ENCODE assay signal across 7 worm cellular contexts in the genomic region with DNA sequence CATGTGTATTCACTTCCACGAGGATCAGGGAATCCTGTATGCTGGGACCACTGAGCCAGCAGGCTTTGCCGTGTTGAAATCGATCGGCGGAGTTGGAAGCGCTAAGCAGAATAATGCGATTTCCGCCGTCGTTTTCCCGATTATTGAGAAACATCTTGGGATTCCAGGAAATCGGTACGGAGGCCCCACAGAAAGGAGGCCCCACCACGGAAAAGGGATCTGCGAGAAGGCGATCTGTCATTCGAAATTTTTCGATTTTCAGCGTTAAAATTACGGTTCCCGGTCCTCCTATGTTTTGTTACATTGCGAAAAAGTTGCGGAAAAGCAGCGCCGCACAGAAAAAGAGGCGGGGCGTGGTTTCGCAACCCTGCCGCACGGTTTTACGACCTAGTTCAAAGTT.
A peak's percentile ranks its signal among the peaks of the same experiment; 100 is the strongest.
TF ChIP-seq lines count a peak whose summit lies in the region.

No protein-coding gene starts in this region.

TF ChIP-seq in whole organism, L1 larva, 84 proteins besides CTCF, POLR2A, EP300 and RAD21:
- peak; percentile 29 for TF ChIP-seq nhr-85 (tag; lab: Kevin White, UChicago)
- TF ChIP-seq alr-1 (tag; optimal IDR thresholded peaks at IDR 0.05; lab: Kevin White, UChicago; ENCODE audit: borderline replicate concordance) = no peak

TF ChIP-seq in whole organism, L4 larva, 104 proteins besides CTCF, POLR2A, EP300 and RAD21:
- TF ChIP-seq mes-2 (tag; optimal IDR thresholded peaks at IDR 0.05; lab: Kevin White, UChicago; ENCODE audit: poor library complexity, severe bottlenecking) (peak; percentile 47), dmd-6 (GFP tag; IDR thresholded peaks at IDR 0.05; lab: Robert Waterston, UW) (0 out of 2 replicates have a peak, but pooled peaks have one; percentile 5), ceh-62 (tag; optimal IDR thresholded peaks at IDR 0.05; lab: Kevin White, UChicago) (no peak), set-16 (GFP tag; IDR thresholded peaks at IDR 0.05; lab: Robert Waterston, UW) (0 out of 2 replicates have a peak, but pooled peaks have one; percentile 19), F37D6.2 (tag; optimal IDR thresholded peaks at IDR 0.05; lab: Kevin White, UChicago) (no peak), vab-7 (GFP tag; IDR thresholded peaks at IDR 0.05; lab: Robert Waterston, UW) (0 out of 2 replicates have a peak, but pooled peaks have one; percentile 16)

TF ChIP-seq in whole organism, early embryonic, 17 proteins besides CTCF, POLR2A, EP300 and RAD21 (continues in another document):
- TF ChIP-seq ets-7 (tag; optimal IDR thresholded peaks at IDR 0.05; lab: Kevin White, UChicago) = peak; percentile 25
- TF ChIP-seq aly-1 (tag; optimal IDR thresholded peaks at IDR 0.05; lab: Kevin White, UChicago) = no peak
- TF ChIP-seq tbx-11 (GFP tag; IDR thresholded peaks at IDR 0.05; lab: Robert Waterston, UW) = 0 out of 2 replicates have a peak, but pooled peaks have one; percentile 30
- TF ChIP-seq F13C5.2 (tag; optimal IDR thresholded peaks at IDR 0.05; lab: Kevin White, UChicago) = no peak
- no peak for TF ChIP-seq tbx-37 (GFP tag; conservative IDR thresholded peaks at IDR 0.05; lab: Robert Waterston, UW)
- peak; percentile 33; the same call in 1 of the 2 replicates for TF ChIP-seq flt-1 (GFP tag; IDR thresholded peaks at IDR 0.05; lab: Robert Waterston, UW)
- no peak for TF ChIP-seq B0310.2 (tag; optimal IDR thresholded peaks at IDR 0.05; lab: Kevin White, UChicago)
- TF ChIP-seq tra-4 (tag; optimal IDR thresholded peaks at IDR 0.05; lab: Kevin White, UChicago) = no peak
- TF ChIP-seq hnd-1 (tag; optimal IDR thresholded peaks at IDR 0.05; lab: Kevin White, UChicago) = no peak
- TF ChIP-seq ceh-36 (tag; optimal IDR thresholded peaks at IDR 0.05; lab: Kevin White, UChicago) = no peak
- no peak for TF ChIP-seq ama-1 (optimal IDR thresholded peaks at IDR 0.05; lab: Kevin White, UChicago)
- peak; percentile 70 for TF ChIP-seq pes-1 (GFP tag; IDR thresholded peaks at IDR 0.05; lab: Robert Waterston, UW)
- 0 out of 2 replicates have a peak, but pooled peaks have one; percentile 60 for TF ChIP-seq sea-1 (GFP tag; conservative IDR thresholded peaks at IDR 0.05; lab: Robert Waterston, UW)
- no peak for TF ChIP-seq ceh-13 (GFP tag; optimal IDR thresholded peaks at IDR 0.05; lab: Kevin White, UChicago)
- TF ChIP-seq hmg-4 (GFP tag; optimal IDR thresholded peaks at IDR 0.05; lab: Kevin White, UChicago) = no peak

TF ChIP-seq in whole organism, late embryonic, 69 proteins besides CTCF, POLR2A, EP300 and RAD21 (continues in another document):
- TF ChIP-seq C38D4.7 (GFP tag; optimal IDR thresholded peaks at IDR 0.05; lab: Kevin White, UChicago) (no peak), ceh-31 (tag; optimal IDR thresholded peaks at IDR 0.05; lab: Kevin White, UChicago) (peak; percentile 88), pha-2 (tag; optimal IDR thresholded peaks at IDR 0.05; lab: Kevin White, UChicago) (no peak), ahr-1 (tag; optimal IDR thresholded peaks at IDR 0.05; lab: Kevin White, UChicago) (peak; percentile 27), ceh-48 (tag; optimal IDR thresholded peaks at IDR 0.05; lab: Kevin White, UChicago) (no peak), hlh-6 (tag; optimal IDR thresholded peaks at IDR 0.05; lab: Kevin White, UChicago) (no peak), lin-11 (tag; optimal IDR thresholded peaks at IDR 0.05; lab: Kevin White, UChicago) (no peak), elt-4 (tag; optimal IDR thresholded peaks at IDR 0.05; lab: Kevin White, UChicago) (no peak), sdc-2 (tag; optimal IDR thresholded peaks at IDR 0.05; lab: Kevin White, UChicago) (no peak), npax-4 (tag; optimal IDR thresholded peaks at IDR 0.05; lab: Kevin White, UChicago) (no peak), ztf-16 (tag; optimal IDR thresholded peaks at IDR 0.05; lab: Kevin White, UChicago) (no peak), ceh-6 (GFP tag; optimal IDR thresholded peaks at IDR 0.05; lab: Kevin White, UChicago) (no peak), eyg-1 (tag; optimal IDR thresholded peaks at IDR 0.05; lab: Kevin White, UChicago) (no peak), tbx-7 (tag; optimal IDR thresholded peaks at IDR 0.05; lab: Kevin White, UChicago) (peak; percentile 52), nfya-1 (tag; optimal IDR thresholded peaks at IDR 0.05; lab: Kevin White, UChicago) (no peak), pros-1 (tag; optimal IDR thresholded peaks at IDR 0.05; lab: Kevin White, UChicago) (no peak), nhr-11 (tag; optimal IDR thresholded peaks at IDR 0.05; lab: Kevin White, UChicago) (no peak)

TF ChIP-seq in whole organism, midembryonic, 9 proteins besides CTCF, POLR2A, EP300 and RAD21:
- TF ChIP-seq klf-2 (GFP tag; conservative IDR thresholded peaks at IDR 0.05; lab: Robert Waterston, UW) (peak; percentile 60; the same call in 1 of the 2 replicates), flt-1 (GFP tag; IDR thresholded peaks at IDR 0.05; lab: Robert Waterston, UW) (peak; percentile 64; the same call in 1 of the 2 replicates), med-1 (GFP tag; optimal IDR thresholded peaks at IDR 0.05; lab: Kevin White, UChicago; ENCODE audit: insufficient read depth) (no peak), ref-1 (GFP tag; conservative IDR thresholded peaks at IDR 0.05; lab: Robert Waterston, UW) (0 out of 2 replicates have a peak, but pooled peaks have one; percentile 25), ztf-29 (GFP tag; IDR thresholded peaks at IDR 0.05; lab: Robert Waterston, UW) (no peak), tab-1 (GFP tag; IDR thresholded peaks at IDR 0.05; lab: Robert Waterston, UW) (no peak), T22C8.4 (GFP tag; IDR thresholded peaks at IDR 0.05; lab: Robert Waterston, UW) (peak; percentile 34; the same call in 1 of the 2 replicates), ztf-23 (GFP tag; IDR thresholded peaks at IDR 0.05; lab: Robert Waterston, UW) (no peak), cog-1 (tag; optimal IDR thresholded peaks at IDR 0.05; lab: Kevin White, UChicago) (no peak)

TF ChIP-seq in whole organism, mixed stage, embryonic, 35 proteins besides CTCF, POLR2A, EP300 and RAD21:
- TF ChIP-seq nhr-76 (tag; optimal IDR thresholded peaks at IDR 0.05; lab: Kevin White, UChicago) = no peak
- peak; percentile 39 for TF ChIP-seq cnd-1 (tag; optimal IDR thresholded peaks at IDR 0.05; lab: Kevin White, UChicago)
- TF ChIP-seq snpc-4 (tag; optimal IDR thresholded peaks at IDR 0.05; lab: Kevin White, UChicago) = no peak
- TF ChIP-seq unc-120 (tag; optimal IDR thresholded peaks at IDR 0.05; lab: Kevin White, UChicago; ENCODE audit: poor library complexity, severe bottlenecking) = no peak
- TF ChIP-seq drap-1 (GFP tag; optimal IDR thresholded peaks at IDR 0.05; lab: Kevin White, UChicago) = no peak
- TF ChIP-seq tbx-8 (GFP tag; optimal IDR thresholded peaks at IDR 0.05; lab: Kevin White, UChicago) = peak; percentile 8
- TF ChIP-seq M03D4.4 (tag; optimal IDR thresholded peaks at IDR 0.05; lab: Kevin White, UChicago) = peak; percentile 17
- TF ChIP-seq sptf-1 (tag; optimal IDR thresholded peaks at IDR 0.05; lab: Kevin White, UChicago) = no peak
- no peak for TF ChIP-seq nhr-2 (tag; optimal IDR thresholded peaks at IDR 0.05; lab: Kevin White, UChicago)
- TF ChIP-seq ces-1 (GFP tag; optimal IDR thresholded peaks at IDR 0.05; lab: Kevin White, UChicago) = no peak
- TF ChIP-seq elt-3 (tag; optimal IDR thresholded peaks at IDR 0.05; lab: Kevin White, UChicago) = no peak
- no peak for TF ChIP-seq blmp-1 (tag; optimal IDR thresholded peaks at IDR 0.05; lab: Kevin White, UChicago)
- TF ChIP-seq ceh-43 (GFP tag; optimal IDR thresholded peaks at IDR 0.05; lab: Kevin White, UChicago) = no peak

TF ChIP-seq in whole organism, young adult, 124 proteins besides CTCF, POLR2A, EP300 and RAD21:
- TF ChIP-seq nfya-2 (GFP tag; IDR thresholded peaks at IDR 0.05; lab: Robert Waterston, UW) (no peak), lsy-27 (tag; optimal IDR thresholded peaks at IDR 0.05; lab: Kevin White, UChicago; ENCODE audit: borderline replicate concordance, insufficient read depth) (no peak), madf-6 (GFP tag; IDR thresholded peaks at IDR 0.05; lab: Robert Waterston, UW) (peak; percentile 10; the same call in 1 of the 2 replicates), egl-44 (GFP tag; IDR thresholded peaks at IDR 0.05; lab: Robert Waterston, UW) (no peak), ceh-100 (GFP tag; IDR thresholded peaks at IDR 0.05; lab: Robert Waterston, UW) (peak; percentile 77), hmg-1.2 (GFP tag; IDR thresholded peaks at IDR 0.05; lab: Robert Waterston, UW) (peak; percentile 12; the same call in 1 of the 2 replicates), ceh-91 (GFP tag; IDR thresholded peaks at IDR 0.05; lab: Robert Waterston, UW) (no peak), egrh-3 (GFP tag; IDR thresholded peaks at IDR 0.05; lab: Robert Waterston, UW) (peak; percentile 31; the same call in 1 of the 2 replicates), cebp-1 (GFP tag; IDR thresholded peaks at IDR 0.05; lab: Robert Waterston, UW) (no peak), cebp-1 (tag; optimal IDR thresholded peaks at IDR 0.05; lab: Kevin White, UChicago) (peak; percentile 31), lin-26 (GFP tag; IDR thresholded peaks at IDR 0.05; lab: Robert Waterston, UW) (0 out of 2 replicates have a peak, but pooled peaks have one; percentile 18), hrde-1 (tag; optimal IDR thresholded peaks at IDR 0.05; lab: Kevin White, UChicago; ENCODE audit: borderline replicate concordance) (no peak), nfyb-1 (GFP tag; IDR thresholded peaks at IDR 0.05; lab: Robert Waterston, UW) (0 out of 2 replicates have a peak, but pooled peaks have one; percentile 35)
